Worm (Caenorhabditis elegans) whole organism, L1 larva: Measurements from ENCODE around the gene C55C3.3.

Source experiments
- aly-2 ChIP-seq: fragments of 150-350 bp; optimal IDR thresholded peaks from 2 replicates; lab custom pipeline; 2014; ENCODE audit warnings: missing biosample characterization, missing genetic modification characterization
- ama-1 ChIP-seq: fragments of 150-350 bp; optimal IDR thresholded peaks from 2 replicates; lab custom pipeline; 2014
- blmp-1 ChIP-seq: fragments of 150-350 bp; optimal IDR thresholded peaks from 2 replicates; lab custom pipeline; 2014; ENCODE audit warnings: missing biosample characterization, missing genetic modification characterization
- fkh-4 ChIP-seq: sonication (generic microtip); optimal IDR thresholded peaks from 2 replicates; lab custom pipeline; 2016; ENCODE audit warnings: missing compliant biosample characterization, missing genetic modification characterization, borderline replicate concordance
- lsy-2 ChIP-seq, 2 experiments: fragments of 150-350 bp; optimal IDR thresholded peaks; 2 replicates each; lab custom pipeline; 2014; ENCODE audit warnings: missing biosample characterization in 2 of 2, missing genetic modification characterization in 2 of 2
- nhr-11 ChIP-seq: fragments of 150-350 bp; optimal IDR thresholded peaks from 2 replicates; lab custom pipeline; 2014; ENCODE audit warnings: missing biosample characterization, missing genetic modification characterization
- nhr-76 ChIP-seq: sonication (generic microtip); optimal IDR thresholded peaks from 2 replicates; lab custom pipeline; 2017; ENCODE audit warnings: missing biosample characterization, missing genetic modification characterization
- tbx-2 ChIP-seq: sonication (generic microtip); optimal IDR thresholded peaks from 2 replicates; lab custom pipeline; 2016; ENCODE audit warnings: missing genetic modification characterization, missing compliant biosample characterization
- unc-62 ChIP-seq: fragments of 150-350 bp; optimal IDR thresholded peaks from 2 replicates; lab custom pipeline; 2014; ENCODE audit warnings: missing biosample characterization, missing genetic modification reagents, missing genetic modification characterization

- TF ChIP-seq aly-2 (tag; lab: Kevin White, UChicago) (no peak), lsy-2 (tag; optimal IDR thresholded peaks at IDR 0.05; lab: Kevin White, UChicago) (no peak), nhr-11 (no peak), nhr-76 (no peak), fkh-4 (tag; lab: Kevin White, UChicago) (no peak), ama-1 (lab: Kevin White, UChicago) (no peak), tbx-2 (tag; lab: Kevin White, UChicago) (no peak), unc-62 (GFP tag; lab: Kevin White, UChicago) (no peak), blmp-1 (no peak)
Observed at ce11 chrIV:5654203-5654602, 30.9 kb upstream of the C55C3.3 start.
